Worm (Caenorhabditis elegans): ENCODE data around the gene srd-12.

DNA sequence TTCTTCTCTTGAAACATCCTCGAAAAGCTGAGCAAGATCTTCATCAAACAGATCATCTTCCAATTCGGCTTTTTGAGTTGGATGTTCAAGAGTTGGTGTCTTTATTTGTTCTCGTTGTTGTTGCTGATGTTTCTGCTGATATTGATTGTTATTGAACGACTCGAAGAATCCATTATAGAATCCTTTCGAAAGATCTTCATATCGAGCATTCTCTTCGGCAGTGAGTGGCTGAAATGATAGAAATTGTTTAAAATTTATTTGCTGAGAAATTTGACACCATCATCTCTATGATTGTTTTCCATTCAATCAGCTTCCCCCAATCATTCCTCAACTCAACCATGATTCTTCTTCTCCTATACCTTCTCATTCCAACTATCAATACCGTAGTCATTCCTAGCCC, 23.6 kb upstream of the srd-12 start, which contains the start of gene clec-178:
- TF ChIP-seq nhr-11 (tag; optimal IDR thresholded peaks at IDR 0.05) (no peak), lin-15B (tag; optimal IDR thresholded peaks at IDR 0.05) (no peak), nhr-237 (tag; optimal IDR thresholded peaks at IDR 0.05) (no peak), vab-15 (tag; optimal IDR thresholded peaks at IDR 0.05) (no peak), pqm-1 (tag; optimal IDR thresholded peaks at IDR 0.05) (no peak), nhr-12 (tag; optimal IDR thresholded peaks at IDR 0.05) (no peak), sox-4 (tag; optimal IDR thresholded peaks at IDR 0.05) (no peak), aha-1 (tag; optimal IDR thresholded peaks at IDR 0.05) (no peak), nhr-28 (tag; optimal IDR thresholded peaks at IDR 0.05) (no peak), alr-1 (tag; optimal IDR thresholded peaks at IDR 0.05; ENCODE audit: borderline replicate concordance) (no peak), isw-1 (GFP tag; IDR thresholded peaks at IDR 0.05) (no peak), unc-62 (GFP tag; optimal IDR thresholded peaks at IDR 0.05) (no peak)
